Worm (Caenorhabditis elegans): ENCODE results near the gene bcmo-1.
A peak's percentile ranks its signal among the peaks of the same experiment; 100 is the strongest.

- TF ChIP-seq fos-1 (tag; optimal IDR thresholded peaks at IDR 0.05) (no peak), nhr-11 (tag; optimal IDR thresholded peaks at IDR 0.05) (no peak), ztf-4 (tag; optimal IDR thresholded peaks at IDR 0.05) (no peak), ztf-11 (tag; optimal IDR thresholded peaks at IDR 0.05) (no peak), sea-2 (GFP tag; optimal IDR thresholded peaks at IDR 0.05) (no peak), ama-1 (optimal IDR thresholded peaks at IDR 0.05) (peak; percentile 29), unc-62 (GFP tag; optimal IDR thresholded peaks at IDR 0.05) (no peak), nhr-12 (tag; optimal IDR thresholded peaks at IDR 0.05) (no peak), nhr-76 (tag; optimal IDR thresholded peaks at IDR 0.05) (no peak)
These were observed 24.6 kb upstream of the bcmo-1 start for ce11 chrII:12805765-12806384.

Measured in whole organism, L3 larva.